Fruit fly (Drosophila melanogaster) whole organism, adult: ENCODE results near the gene Mettl5.

Experiments used
- CG5204 ChIP-seq: fragments of 200-800 bp; sonication (Bioruptor generic); optimal IDR thresholded peaks from 2 replicates; lab custom pipeline; 2016; ENCODE audit warnings: missing biosample characterization, missing genetic modification characterization
- CG7101 ChIP-seq: fragments of 200-800 bp; sonication (Bioruptor generic); optimal IDR thresholded peaks from 2 replicates; lab custom pipeline; 2018; ENCODE audit warnings: missing biosample characterization, mild to moderate bottlenecking, missing genetic modification characterization, moderate library complexity
- Clk ChIP-seq: fragments of 200-800 bp; sonication (Bioruptor generic); optimal IDR thresholded peaks from 2 replicates; lab custom pipeline; 2017; ENCODE audit warnings: missing biosample characterization, missing genetic modification characterization

DNA sequence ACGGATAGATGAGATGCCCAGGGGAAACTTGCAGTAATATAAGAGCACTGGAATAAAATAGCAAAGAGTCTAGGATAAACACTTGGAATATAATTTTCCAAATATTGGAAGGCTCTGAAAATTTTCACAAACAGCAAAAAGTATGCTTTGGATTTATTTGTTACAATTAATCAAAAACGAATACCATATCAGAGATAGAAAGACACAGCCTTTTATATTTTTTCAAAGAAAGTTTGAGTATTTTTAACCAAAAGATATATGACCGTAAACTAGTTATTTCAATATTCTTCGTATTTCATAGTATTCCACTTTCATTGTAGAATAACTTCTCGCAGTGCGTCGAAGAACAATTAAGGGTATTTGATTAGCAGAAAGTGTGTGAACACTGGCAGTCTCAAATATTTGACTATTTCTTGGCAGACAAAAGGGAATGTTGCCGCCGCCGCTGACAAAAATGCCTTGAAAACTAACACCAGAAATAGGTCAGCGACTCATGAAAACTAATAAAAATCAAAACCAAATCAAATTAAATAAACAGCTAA is 34.6 kb upstream of the Mettl5 start:
- TF ChIP-seq CG5204 (GFP tag; lab: Kevin White, UChicago) (no peak), CG7101 (tag; lab: Kevin White, UChicago) (no peak), Clk (GFP tag; lab: Kevin White, UChicago) (no peak)
